Worm (Caenorhabditis elegans): Measurements from ENCODE around the gene mca-1.

The mca-1 gene

DNA sequence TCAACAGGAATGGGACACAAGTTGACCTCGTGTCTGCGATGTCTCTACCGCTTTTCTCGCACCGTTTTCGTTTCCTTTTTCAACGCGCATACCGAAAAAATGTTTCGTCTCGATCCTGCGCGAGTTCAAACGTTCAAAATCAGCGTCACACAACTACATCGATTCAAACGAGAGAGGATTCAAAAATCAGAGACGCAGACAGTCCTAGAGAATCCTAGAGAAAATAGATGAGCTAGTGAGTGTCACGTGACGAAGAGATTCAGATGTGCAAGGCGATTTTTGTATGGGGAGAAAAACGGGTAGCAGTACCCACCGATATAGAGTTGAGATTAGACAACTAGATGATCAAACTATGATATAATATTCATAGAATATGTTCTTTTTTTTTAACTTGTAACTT, 35.2 kb upstream of the mca-1 start (continued):
- no peak for TF ChIP-seq snpc-4 (tag; optimal IDR thresholded peaks at IDR 0.05)
- peak; percentile 59 to 83 for TF ChIP-seq mdl-1 (tag; optimal IDR thresholded peaks at IDR 0.05)
- no peak for TF ChIP-seq aly-2 (tag; optimal IDR thresholded peaks at IDR 0.05)
- peak; percentile 81 for TF ChIP-seq nhr-6 (tag; optimal IDR thresholded peaks at IDR 0.05)
- TF ChIP-seq elt-1 (tag; optimal IDR thresholded peaks at IDR 0.05): peak; percentile 77
- no peak for TF ChIP-seq skn-1 (tag; optimal IDR thresholded peaks at IDR 0.05)
- TF ChIP-seq ceh-16 (tag; optimal IDR thresholded peaks at IDR 0.05): no peak
- TF ChIP-seq ceh-82 (tag; optimal IDR thresholded peaks at IDR 0.05): no peak
- TF ChIP-seq nhr-21 (tag; optimal IDR thresholded peaks at IDR 0.05): peak; percentile 81
- TF ChIP-seq alr-1 (tag; optimal IDR thresholded peaks at IDR 0.05): no peak

DNA sequence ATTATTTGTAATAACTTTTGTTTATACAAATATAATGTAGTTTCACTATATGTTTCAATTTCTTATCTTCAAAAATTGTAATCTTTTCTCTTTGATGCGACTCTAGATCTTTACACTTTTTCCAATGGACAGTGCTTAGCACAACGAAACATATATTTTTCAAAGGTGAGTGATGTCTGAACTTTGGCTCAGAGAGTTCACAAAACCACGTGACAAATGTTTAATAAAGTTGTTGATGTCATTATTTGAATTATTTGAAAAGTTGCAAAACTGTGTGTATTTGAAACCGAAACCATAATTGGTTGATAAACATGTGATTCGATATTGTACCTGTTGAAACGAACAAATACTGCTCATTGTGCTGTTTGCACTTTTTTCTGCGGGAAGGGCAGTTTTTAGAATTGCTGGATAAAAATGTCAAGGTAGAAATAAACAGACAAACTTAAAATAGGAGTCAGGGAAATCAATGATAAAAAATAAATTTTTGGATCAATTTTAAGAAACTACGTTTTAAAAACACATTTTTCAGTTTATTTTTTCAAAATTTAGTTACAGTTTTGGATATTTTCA, 33.4 kb upstream of the mca-1 start:
- TF ChIP-seq F13H6.1 (tag; optimal IDR thresholded peaks at IDR 0.05): peak; percentile 59
- TF ChIP-seq nhr-129 (tag; optimal IDR thresholded peaks at IDR 0.05): peak; percentile 3
- TF ChIP-seq ceh-82 (tag; optimal IDR thresholded peaks at IDR 0.05): no peak
- peak in 1 of 2 experiments; percentile 39 for TF ChIP-seq lsy-2 (tag; optimal IDR thresholded peaks at IDR 0.05)
- TF ChIP-seq unc-55 (GFP tag; optimal IDR thresholded peaks at IDR 0.05): no peak
- peak; percentile 38 for TF ChIP-seq ztf-4 (tag; optimal IDR thresholded peaks at IDR 0.05)
- TF ChIP-seq crh-2 (tag; optimal IDR thresholded peaks at IDR 0.05): peak; percentile 44
- peak; percentile 77 for TF ChIP-seq sma-9 (GFP tag; optimal IDR thresholded peaks at IDR 0.05)
- no peak for TF ChIP-seq sma-9 (tag; optimal IDR thresholded peaks at IDR 0.05)

DNA sequence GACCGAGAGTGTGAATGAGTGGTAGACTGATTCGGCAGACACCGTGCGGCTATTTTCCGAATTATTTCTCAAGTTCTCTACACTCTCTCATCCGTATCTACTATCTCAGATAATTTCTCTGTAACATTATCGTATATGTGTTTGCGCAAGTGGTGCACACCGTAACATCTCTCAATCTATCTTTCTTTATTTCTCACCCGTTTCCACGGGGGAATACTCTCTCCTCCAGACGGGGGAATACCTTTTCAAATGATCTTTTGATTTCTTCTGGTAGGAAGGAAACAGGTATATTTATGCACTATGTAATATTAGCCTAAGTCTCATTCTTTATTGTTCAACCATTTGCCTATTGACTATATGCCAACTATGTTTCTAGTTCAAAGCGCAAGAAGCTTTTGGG, 32.3 kb upstream of the mca-1 start:
- TF ChIP-seq F13H6.1 (tag; optimal IDR thresholded peaks at IDR 0.05) (peak; percentile 22), sma-9 (GFP tag; optimal IDR thresholded peaks at IDR 0.05) (peak; percentile 90), sma-9 (tag; optimal IDR thresholded peaks at IDR 0.05) (no peak), elt-3 (tag; optimal IDR thresholded peaks at IDR 0.05) (no peak)

DNA sequence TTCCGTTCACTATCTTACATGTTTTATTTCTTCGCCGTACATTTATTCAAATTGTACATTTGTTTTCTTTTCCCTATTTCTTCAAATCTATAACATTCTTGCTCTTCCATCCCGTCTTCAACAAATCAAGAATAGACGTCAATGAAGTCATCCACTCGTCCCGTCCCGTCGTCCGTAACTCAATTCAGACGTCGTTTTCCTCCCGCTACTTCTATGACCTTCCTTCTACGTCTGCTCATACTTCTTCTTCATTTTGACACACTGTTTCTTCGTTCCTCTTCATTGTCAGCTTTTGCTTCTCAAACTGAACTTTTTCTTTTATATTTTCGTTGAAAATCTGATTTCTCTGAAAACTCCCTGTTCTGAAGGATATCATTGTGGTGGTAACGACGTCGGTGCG, 25.3 kb upstream of the mca-1 start:
- TF ChIP-seq sma-9 (GFP tag; optimal IDR thresholded peaks at IDR 0.05) (no peak), sma-9 (tag; optimal IDR thresholded peaks at IDR 0.05) (no peak), skn-1 (tag; optimal IDR thresholded peaks at IDR 0.05) (no peak)

DNA sequence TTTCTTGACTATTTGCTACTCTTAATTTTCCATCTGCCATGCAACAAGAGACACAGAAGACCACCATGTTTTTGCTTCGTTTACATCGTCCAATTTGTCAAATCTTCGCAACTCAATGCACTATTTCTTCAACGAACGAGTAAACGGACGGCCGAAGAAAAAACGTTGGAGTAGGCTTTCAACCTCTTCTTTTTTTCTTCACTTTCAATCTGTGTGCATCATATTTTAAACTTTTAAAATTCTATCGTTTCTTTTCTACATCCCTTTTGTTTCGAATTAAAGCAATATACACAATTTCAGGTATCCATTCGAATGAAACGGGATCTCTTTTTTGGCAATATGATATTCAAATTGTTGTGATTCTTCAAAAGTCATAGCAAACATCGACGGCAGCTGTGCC, 23.0 kb upstream of the mca-1 start, which contains the start of gene acc-1:
Gene acc-1 (plus strand): TSS at position 301 of the 400 bp plus-strand sequence.
- TF ChIP-seq nhr-129 (tag; optimal IDR thresholded peaks at IDR 0.05) (no peak), fos-1 (tag; optimal IDR thresholded peaks at IDR 0.05) (no peak), zag-1 (tag; optimal IDR thresholded peaks at IDR 0.05) (no peak), lin-39 (tag; optimal IDR thresholded peaks at IDR 0.05) (no peak), crh-2 (tag; optimal IDR thresholded peaks at IDR 0.05) (no peak), peb-1 (tag; optimal IDR thresholded peaks at IDR 0.05) (no peak), nhr-237 (tag; optimal IDR thresholded peaks at IDR 0.05) (no peak), nhr-12 (tag; optimal IDR thresholded peaks at IDR 0.05) (no peak)

DNA sequence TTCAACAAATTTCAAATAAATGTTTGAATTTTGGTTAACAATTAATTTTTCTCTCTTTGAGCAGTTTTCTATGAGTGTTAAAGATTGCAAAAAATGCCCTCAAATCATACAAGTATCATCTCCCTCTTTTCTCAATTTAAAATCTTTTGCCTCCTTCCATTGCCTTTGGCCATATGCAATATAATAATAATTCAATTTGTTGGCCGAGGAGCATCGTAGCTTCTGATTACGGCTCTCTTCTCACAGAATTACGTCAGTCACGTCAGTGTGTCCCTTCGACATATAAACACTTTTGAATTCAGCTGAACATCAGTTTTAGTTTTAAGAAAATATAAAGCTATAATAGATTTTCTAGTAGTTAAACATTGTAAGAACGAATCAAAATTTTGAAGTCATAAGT, 20.8 kb upstream of the mca-1 start:
- TF ChIP-seq R02D3.7 (tag; optimal IDR thresholded peaks at IDR 0.05) (no peak), ztf-4 (tag; optimal IDR thresholded peaks at IDR 0.05) (no peak), elt-1 (tag; optimal IDR thresholded peaks at IDR 0.05) (no peak), skn-1 (tag; optimal IDR thresholded peaks at IDR 0.05) (no peak), lin-39 (tag; optimal IDR thresholded peaks at IDR 0.05) (no peak), ztf-11 (tag; optimal IDR thresholded peaks at IDR 0.05) (no peak), lin-11 (tag; optimal IDR thresholded peaks at IDR 0.05) (no peak)

DNA sequence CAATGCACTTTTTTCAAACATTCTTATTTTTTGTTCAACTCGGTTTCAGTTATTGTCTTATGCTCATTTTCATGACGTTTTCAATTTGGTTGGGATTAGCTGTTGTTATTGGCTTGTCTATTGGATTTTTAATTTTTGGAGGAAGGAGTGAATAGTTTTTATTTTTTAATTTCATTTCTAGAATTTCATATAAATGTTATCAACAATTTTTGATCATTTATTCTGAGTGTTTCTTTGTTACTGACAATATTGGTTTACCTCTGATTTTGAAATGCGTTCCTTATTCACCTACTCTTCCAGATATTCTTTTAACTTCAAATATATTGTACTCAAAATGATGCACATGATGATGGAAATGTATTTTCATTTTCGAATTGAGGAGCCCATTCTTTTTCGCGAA, 19.3 kb upstream of the mca-1 start, which contains the start of gene F58G6.7:
Gene F58G6.7 (plus strand): TSS at position 301 of the 400 bp plus-strand sequence.
- TF ChIP-seq lin-39 (tag; optimal IDR thresholded peaks at IDR 0.05) (no peak), snpc-4 (tag; optimal IDR thresholded peaks at IDR 0.05) (no peak), mbf-1 (tag; optimal IDR thresholded peaks at IDR 0.05) (no peak), elt-3 (tag; optimal IDR thresholded peaks at IDR 0.05) (no peak)
